Worm (Caenorhabditis elegans): Measurements from ENCODE around the gene npp-8.

ce11 chrIV:1553195-1553918 lies 42.3 kb downstream of the npp-8 start, which contains the start of gene C34H4.2:
- TF ChIP-seq nhr-76 (tag; optimal IDR thresholded peaks at IDR 0.05) (no peak), nhr-12 (tag; optimal IDR thresholded peaks at IDR 0.05) (no peak), lsy-2 (tag; optimal IDR thresholded peaks at IDR 0.05) (no peak), ceh-83 (GFP tag; optimal IDR thresholded peaks at IDR 0.05) (no peak), tbx-8 (GFP tag; optimal IDR thresholded peaks at IDR 0.05) (no peak), bed-3 (GFP tag; optimal IDR thresholded peaks at IDR 0.05) (no peak), ztf-11 (tag; optimal IDR thresholded peaks at IDR 0.05) (no peak), pha-4 (tag; optimal IDR thresholded peaks at IDR 0.05) (no peak), mls-2 (tag; optimal IDR thresholded peaks at IDR 0.05) (no peak), lin-13 (tag; optimal IDR thresholded peaks at IDR 0.05) (no peak), flh-1 (GFP tag; optimal IDR thresholded peaks at IDR 0.05) (no peak), elt-1 (tag; optimal IDR thresholded peaks at IDR 0.05; ENCODE audit: borderline replicate concordance, insufficient read depth) (no peak), unc-62 (GFP tag; optimal IDR thresholded peaks at IDR 0.05) (no peak), lin-32 (GFP tag; optimal IDR thresholded peaks at IDR 0.05) (no peak)
